Fruit fly (Drosophila melanogaster): ENCODE data around the gene disco-r.

The disco-r gene

DNA sequence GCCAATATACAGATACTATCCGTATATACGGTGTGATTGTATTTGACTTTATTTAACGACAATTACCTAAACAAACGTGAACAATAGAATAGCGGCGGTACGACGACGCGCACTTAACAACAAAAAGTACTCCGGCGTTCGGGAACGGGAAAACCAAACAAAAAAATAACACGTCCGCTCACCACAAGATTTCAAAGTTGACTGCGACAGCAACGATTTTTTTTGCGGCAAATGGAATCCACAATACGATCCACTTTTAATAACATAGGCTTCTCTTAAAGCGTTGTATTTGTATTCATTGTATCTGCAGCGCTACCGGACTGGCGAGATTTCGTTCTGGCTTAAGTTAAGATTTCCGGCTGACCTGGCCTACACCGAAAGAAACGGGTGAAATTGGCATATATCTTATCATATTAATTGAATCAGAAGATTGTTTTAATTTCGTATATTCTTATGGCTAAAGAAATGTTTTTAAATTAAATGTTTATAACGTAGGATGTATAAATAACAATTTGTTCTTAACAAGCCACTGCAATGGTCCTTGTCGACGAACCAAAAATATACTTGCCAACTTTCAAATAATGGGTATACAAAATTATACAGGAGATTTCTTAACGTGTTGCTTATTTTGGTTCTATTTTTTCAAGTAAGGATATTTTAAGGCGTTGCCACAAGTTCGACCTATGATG, 43.9 kb downstream of the disco-r start, which contains the start of the genes CG42353 and CG42354:
TSS of gene CG42353 (minus strand) at position 209 of the 689 bp plus-strand sequence.
TSS of gene CG42354 (minus strand) at position 209 of the 689 bp plus-strand sequence.
- peak; percentile 83 for TF ChIP-seq CG17801 (GFP tag; optimal IDR thresholded peaks at IDR 0.05; ENCODE audit: partially characterized antibody)

DNA sequence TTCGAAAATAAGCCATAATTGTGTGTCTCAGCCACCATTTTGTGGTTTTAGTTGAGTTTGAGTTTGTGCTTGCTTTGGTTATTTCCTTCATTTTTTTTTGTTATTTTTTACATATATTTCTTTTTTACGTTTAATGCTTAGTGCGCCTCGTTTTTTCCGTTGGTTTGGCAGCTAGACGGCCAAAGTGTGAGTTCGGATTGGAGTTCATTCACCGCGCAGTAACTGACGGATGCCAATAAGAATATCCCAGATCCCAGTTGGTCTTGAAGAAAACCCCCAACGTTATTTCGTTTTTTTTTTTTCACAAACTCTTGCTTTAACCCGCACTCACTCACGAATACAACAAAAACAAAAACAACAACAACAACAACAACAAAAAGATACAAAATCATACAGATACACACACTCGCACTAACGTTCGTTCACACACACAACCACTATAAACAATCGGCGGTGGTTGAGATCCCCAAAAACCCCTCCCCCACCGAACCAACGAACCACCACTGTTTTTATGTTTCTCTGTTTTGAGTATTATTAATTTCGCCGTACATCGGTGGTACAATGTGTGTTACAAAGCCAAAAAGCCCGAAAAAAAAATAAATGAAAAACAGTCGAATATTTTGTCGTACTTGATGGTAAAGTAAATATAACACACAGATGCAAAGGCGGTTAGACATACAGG, 44.6 kb downstream of the disco-r start:
- no peak for TF ChIP-seq CG17801 (GFP tag; optimal IDR thresholded peaks at IDR 0.05; ENCODE audit: partially characterized antibody)

DNA sequence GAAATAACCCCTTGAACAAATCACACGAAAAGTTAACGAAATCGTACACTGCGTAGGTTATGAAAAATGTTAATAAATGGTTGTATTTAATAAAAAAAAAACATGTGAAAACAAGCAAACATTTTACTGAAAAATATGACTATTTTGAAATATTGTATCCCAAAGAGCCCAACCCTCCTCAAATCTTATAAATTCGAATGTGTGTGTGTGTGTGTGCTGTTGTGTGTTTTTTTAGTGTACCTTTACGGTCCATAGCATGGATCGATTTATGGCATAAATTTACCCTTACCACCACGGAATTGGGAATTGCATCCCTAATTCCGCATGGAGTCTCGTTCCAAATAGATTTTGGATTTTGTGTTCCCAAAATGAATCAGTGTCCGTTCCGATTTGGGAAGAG, 45.3 kb downstream of the disco-r start:
- no peak for TF ChIP-seq CG17801 (GFP tag; optimal IDR thresholded peaks at IDR 0.05; ENCODE audit: partially characterized antibody)

DNA sequence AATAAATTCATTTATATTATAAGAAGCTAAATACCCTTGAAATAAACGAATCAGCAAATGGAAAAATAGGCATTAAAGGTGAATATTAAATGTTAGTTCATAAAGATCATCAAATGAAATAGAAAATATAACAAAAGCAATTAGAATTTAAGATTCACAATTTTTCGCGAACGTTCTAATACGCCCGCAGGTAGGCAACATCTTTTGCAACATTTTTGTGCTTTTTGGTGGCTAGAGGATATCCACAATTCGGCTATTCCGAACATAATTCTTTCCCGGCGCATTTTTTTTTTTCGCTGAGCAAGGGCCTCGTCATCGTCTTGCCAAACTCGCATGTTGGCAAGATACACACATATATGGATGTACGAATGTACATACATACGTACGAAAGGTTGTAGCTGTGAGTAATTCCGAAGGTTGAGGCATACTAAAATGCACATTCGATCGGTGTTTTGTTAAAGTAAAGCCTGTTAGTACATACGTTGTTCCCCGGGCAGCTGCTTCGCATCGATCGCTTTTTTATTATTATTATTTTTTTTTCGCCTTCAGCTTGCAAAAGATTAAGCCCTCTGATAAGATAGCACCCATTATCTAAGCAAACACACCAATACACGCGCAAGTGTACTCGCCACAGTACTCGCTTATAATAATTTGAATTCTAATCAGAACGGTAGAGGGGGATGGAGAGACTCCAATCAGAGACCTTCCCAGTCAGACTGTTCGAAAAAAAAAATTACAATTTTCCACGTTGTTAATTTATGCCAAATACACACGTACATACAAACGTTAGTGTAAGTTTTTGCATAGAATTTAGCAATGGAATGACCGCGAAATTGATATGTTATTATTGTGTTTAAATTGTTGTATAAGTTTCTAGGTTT, 46.2 kb downstream of the disco-r start:
- TF ChIP-seq CG17801 (GFP tag; optimal IDR thresholded peaks at IDR 0.05; ENCODE audit: partially characterized antibody) = no peak

DNA sequence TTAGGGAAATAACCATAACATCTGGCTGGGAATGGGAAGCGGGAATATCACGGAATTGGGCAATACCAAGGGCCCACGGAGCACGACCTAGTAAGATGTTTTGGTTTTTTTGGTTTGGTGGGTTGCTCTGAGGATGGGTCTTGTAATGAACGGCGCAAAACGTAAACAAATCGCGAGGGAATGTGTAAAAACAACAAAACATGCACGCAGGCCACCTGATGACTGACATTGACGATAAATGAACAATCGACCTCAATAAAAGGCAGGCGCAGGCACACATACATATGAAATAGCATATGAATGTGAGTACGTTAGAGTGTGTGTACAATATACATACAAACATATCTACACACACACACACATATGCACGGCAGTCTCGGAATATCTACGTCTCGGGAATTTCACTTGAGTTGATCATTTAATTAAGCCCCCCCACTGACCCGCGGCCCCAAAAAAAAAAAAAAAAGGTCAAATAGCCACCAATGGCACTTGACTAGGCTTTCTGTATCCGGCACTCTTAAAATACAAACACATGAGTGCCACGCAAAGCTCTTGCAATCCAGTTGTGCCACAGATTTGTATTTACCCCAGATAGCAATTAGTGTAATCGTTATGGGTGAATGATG, 47.9 kb downstream of the disco-r start:
- no peak for TF ChIP-seq CG17801 (GFP tag; optimal IDR thresholded peaks at IDR 0.05; ENCODE audit: partially characterized antibody)

DNA sequence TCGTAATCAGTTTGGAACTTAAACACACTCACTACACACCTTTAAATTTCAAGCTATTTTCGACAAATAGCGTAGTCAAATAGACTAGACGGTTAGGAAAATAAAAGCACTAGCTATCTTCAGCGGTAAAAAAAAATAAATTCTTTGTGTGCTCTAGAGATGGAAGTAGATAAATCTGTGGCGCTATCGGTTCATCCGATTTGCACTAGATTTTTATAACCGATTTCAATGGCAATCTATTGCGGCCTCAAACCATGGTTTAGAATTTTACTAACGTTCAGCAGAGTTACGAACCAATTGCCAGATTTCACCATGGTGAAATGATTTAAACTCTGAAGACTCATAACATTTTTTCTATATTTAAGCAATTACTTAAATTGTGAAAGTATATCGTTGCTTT, 52.3 kb downstream of the disco-r start:
- no peak for TF ChIP-seq CG17801 (GFP tag; optimal IDR thresholded peaks at IDR 0.05; ENCODE audit: partially characterized antibody)

DNA sequence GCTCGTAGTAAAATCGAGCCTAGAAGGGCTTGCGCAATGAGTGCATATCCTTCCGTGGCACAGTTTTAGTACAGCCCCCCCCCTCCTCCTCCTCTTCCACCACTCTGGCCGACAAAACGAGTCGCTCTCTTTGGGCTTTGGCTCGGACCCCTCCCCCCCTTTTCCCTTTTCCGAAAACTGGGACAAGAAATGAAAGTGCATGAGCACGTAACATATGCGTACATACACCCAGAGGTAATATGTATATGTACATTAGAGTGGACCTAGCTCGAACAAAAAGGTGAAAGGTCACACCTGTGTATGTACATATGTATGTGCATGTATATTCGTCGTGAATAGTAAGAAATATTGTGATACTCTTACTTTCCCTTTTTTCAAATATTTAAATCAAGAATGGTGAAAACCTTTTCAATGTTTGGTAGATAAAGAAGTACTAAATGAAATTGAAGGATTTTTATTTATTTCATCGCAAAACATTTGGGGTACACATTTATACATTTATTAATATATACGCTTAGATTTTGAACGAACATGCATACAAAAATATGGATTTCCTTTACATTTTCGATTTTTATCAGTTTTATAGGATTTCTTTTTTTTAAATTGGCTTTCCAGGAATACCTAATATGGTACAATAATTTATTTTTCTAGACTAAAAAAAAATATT, 56.0 kb downstream of the disco-r start:
- no peak for TF ChIP-seq CG17801 (GFP tag; optimal IDR thresholded peaks at IDR 0.05; ENCODE audit: partially characterized antibody)

DNA sequence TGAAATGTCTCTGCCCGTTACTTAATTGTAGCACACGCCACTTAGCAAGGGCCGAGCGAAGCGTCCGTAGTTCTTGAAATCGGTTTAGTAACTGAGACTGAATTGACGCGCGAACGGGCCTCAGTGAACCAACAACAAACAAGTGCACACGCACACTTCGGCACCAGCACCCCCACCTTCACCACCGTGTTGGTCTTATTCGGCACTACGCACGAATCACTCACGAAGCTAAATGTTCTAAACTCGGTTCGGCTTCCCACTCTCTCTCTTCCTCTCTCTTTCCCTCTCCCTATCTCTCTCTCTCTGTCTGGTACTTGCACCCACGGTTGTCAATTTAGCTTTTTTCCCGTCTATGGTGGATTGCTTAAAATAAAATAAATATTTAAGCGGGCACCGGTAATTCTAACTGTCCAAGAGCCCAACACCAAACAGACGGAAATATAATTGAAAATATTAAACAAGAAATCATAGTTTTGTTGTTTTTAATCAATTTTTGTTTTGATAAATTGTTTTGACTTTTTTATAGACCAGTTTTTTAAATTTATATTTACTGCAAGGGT, 57.3 kb downstream of the disco-r start, which contains the start of gene Tob:
TSS of gene Tob (minus strand) at position 65 of the 560 bp plus-strand sequence.
- peak; percentile 73 for TF ChIP-seq CG17801 (GFP tag; optimal IDR thresholded peaks at IDR 0.05; ENCODE audit: partially characterized antibody)

DNA sequence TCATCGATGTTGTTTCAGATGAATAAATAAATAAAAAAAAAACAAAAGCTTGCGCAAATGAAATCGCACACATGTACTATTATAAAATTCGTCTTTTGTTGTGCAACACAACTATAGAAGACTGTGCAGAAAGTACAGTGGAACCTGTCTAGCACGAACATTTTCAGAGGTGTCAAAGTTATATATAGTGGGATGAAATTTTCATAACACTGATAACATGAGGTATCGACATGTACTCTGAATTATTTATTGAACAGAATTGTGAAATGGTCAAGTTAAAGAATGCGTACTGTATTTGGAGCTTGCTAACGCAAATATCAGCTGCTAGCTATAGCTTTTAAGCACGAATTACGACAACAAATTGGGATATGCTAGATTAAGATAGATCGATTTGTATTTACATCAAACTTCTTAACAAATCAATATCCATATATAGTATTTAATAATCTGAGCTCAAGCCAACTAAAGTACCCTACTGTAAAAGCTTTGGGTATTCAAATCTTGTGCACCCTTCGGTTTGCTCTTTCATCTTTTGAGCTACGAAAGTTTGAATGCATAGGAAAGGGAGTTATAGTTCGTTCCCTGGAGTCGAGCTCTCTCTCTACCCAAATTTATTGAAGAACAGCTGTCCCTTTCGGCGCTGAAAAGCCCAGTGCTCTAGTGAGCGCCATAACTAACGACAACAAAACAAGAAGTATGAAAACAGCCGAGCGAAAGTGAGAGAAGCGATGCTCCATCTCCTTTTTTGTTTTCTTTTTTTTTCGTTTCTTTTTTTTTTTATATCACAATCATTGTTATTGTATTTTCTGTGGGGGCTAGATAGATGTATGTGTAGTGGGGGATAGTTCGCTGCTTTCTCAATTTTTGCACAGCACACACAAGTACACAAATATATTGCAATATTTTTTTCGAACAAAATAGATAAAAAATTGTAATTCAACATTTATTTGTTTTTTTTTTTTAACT, 58.3 kb downstream of the disco-r start:
- TF ChIP-seq CG17801 (GFP tag; optimal IDR thresholded peaks at IDR 0.05; ENCODE audit: partially characterized antibody) = peak; percentile 96

DNA sequence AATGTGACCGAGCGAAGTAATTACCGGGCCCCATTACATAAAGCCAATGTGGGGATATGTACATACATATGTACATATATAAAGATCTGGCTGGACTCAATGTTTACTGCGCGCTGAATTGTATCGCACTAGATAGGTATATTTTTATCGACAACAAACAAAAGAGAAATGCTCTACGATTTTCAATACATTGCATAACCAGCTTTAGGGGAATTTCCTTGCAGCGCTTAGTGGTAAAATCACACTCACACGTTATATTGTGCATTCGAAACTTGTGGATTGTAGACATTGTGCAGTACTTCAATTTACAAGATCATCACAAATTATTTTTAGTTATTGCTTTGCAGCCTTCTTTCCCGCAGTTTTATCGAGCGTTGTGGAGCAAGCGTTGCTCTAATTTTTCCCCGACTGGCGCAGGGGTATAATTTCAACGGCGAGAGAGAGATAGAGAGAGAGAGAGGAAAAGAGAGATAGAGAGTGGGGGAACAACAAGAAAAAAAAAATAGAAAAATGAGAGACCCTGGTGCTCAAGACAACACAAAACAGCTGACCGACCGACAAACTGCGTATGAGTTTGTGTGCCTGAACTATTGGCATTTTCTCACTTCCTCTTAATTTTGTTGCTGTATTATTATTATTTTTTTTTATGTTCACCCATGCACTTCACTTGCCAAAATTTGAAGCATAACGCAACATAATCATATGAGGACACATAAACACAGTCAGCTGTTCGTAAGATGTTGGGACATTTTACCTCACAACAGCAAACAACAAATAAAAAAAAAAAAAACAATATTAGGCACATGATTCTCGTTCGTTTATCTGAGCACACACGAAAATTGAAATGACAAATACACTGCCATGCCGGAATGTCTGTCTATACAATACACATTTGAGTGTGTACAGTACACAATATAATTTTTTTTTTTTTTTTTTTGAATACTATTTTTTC, 59.5 kb downstream of the disco-r start:
- no peak for TF ChIP-seq CG17801 (GFP tag; optimal IDR thresholded peaks at IDR 0.05; ENCODE audit: partially characterized antibody)

DNA sequence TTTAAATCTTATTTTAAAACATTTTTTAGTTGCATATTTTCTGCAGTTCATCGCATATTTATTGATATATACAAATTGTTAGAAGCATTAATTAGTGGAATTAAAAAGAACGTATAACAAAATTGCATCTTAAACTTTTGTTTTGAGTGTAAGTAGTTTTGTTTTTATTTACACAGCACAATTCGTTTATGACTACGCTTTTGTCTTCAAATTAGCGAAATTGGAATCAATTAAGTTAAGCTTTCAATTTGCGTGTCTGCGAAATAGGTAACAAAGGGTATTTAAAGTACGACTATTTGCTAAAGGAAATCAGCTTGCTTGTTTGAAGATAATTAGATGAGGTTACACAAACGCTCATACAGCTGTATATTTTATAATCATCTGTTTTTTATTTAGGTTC, 60.5 kb downstream of the disco-r start:
- TF ChIP-seq CG17801 (GFP tag; optimal IDR thresholded peaks at IDR 0.05; ENCODE audit: partially characterized antibody) = no peak

DNA sequence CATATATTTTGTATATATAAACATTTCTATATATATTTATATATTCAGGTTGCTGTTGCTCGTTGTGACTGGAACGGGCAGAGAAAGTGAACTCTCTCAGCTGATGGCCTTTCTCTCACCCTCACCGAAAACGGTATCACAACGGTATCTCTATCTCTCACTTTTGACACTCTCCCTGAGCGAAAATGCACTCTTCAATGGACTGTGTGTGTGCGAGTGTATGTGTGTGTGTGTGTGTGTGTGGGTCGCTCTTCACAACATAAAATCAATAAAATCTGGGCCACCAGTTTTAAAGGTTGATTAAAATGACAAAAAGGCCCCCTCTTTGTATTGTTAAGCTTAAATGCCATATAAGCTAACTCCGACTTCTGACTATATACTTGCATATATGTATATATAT, 61.3 kb downstream of the disco-r start:
- no peak for TF ChIP-seq CG17801 (GFP tag; optimal IDR thresholded peaks at IDR 0.05; ENCODE audit: partially characterized antibody)

Measured in ovary, adult (tissue).